Fruit fly (Drosophila melanogaster): ENCODE measurements around the gene CG16762.

dm6 chr3L:2493517-2494182 lies 18.2 kb upstream of the CG16762 start:
- no peak for TF ChIP-seq Elba2 (GFP tag; optimal IDR thresholded peaks at IDR 0.05)
- no peak for TF ChIP-seq sc (optimal IDR thresholded peaks at IDR 0.05)
- no peak for TF ChIP-seq sc (GFP tag; optimal IDR thresholded peaks at IDR 0.05)
- TF ChIP-seq CG15601 (tag; optimal IDR thresholded peaks at IDR 0.05) = peak; percentile 28
- no peak for TF ChIP-seq CG14441 (GFP tag; IDR thresholded peaks at IDR 0.05)
- TF ChIP-seq Six4 (GFP tag; optimal IDR thresholded peaks at IDR 0.05) = no peak
- TF ChIP-seq tll (GFP tag; optimal IDR thresholded peaks at IDR 0.05) = no peak
- TF ChIP-seq CG14965 (GFP tag; optimal IDR thresholded peaks at IDR 0.05; ENCODE audit: borderline replicate concordance) = no peak
- TF ChIP-seq corto (GFP tag; optimal IDR thresholded peaks at IDR 0.05) = no peak
- no peak for TF ChIP-seq pita (GFP tag; optimal IDR thresholded peaks at IDR 0.05)
- TF ChIP-seq ind (GFP tag; optimal IDR thresholded peaks at IDR 0.05) = no peak
